Worm (Caenorhabditis elegans) whole organism, midembryonic: ENCODE results near the gene col-140.

Experiments used
- T22C8.4 ChIP-seq: fragments of 200-800 bp; sonication (Bioruptor generic); IDR thresholded peaks from 2 replicates; pipeline ENCODE4 v1.3.6; 2022; ENCODE audit warnings: missing genetic modification characterization, missing compliant biosample characterization
- cog-1 ChIP-seq: sonication (generic microtip); optimal IDR thresholded peaks from 2 replicates; lab custom pipeline; 2016; ENCODE audit warnings: missing genetic modification characterization, missing compliant biosample characterization
- flt-1 ChIP-seq: fragments of 200-800 bp; sonication (Bioruptor generic); IDR thresholded peaks from 2 replicates; pipeline ENCODE4 v1.3.6; 2022; ENCODE audit warnings: missing genetic modification characterization, missing compliant biosample characterization
- klf-2 ChIP-seq: fragments of 200-800 bp; sonication (Bioruptor generic); conservative IDR thresholded peaks from 2 replicates; pipeline ENCODE4 v1.3.6; 2022; ENCODE audit warnings: missing genetic modification reagents, missing genetic modification characterization, missing compliant biosample characterization
- med-1 ChIP-seq: sonication (generic microtip); optimal IDR thresholded peaks from 2 replicates; lab custom pipeline; 2017; ENCODE audit warnings: missing genetic modification characterization, mild to moderate bottlenecking, missing compliant biosample characterization, antibody characterized with exemption, missing genetic modification reagents; ENCODE audit not compliant: insufficient read depth
- ref-1 ChIP-seq: fragments of 200-800 bp; sonication (Bioruptor generic); conservative IDR thresholded peaks from 2 replicates; pipeline ENCODE4 v1.3.6; 2022; ENCODE audit warnings: missing genetic modification reagents, missing genetic modification characterization, missing compliant biosample characterization
- tab-1 ChIP-seq: fragments of 200-800 bp; sonication (Bioruptor generic); IDR thresholded peaks from 2 replicates; pipeline ENCODE4 v1.3.6; 2022; ENCODE audit warnings: missing genetic modification characterization, missing compliant biosample characterization
- ztf-23 ChIP-seq: fragments of 200-800 bp; sonication (Bioruptor generic); IDR thresholded peaks from 2 replicates; pipeline ENCODE4 v1.3.6; 2022; ENCODE audit warnings: missing genetic modification reagents, missing genetic modification characterization, missing compliant biosample characterization
- ztf-29 ChIP-seq: fragments of 200-800 bp; sonication (Bioruptor generic); IDR thresholded peaks from 2 replicates; pipeline ENCODE4 v1.3.6; 2022; ENCODE audit warnings: missing genetic modification reagents, missing genetic modification characterization, missing compliant biosample characterization

Gene col-140

DNA sequence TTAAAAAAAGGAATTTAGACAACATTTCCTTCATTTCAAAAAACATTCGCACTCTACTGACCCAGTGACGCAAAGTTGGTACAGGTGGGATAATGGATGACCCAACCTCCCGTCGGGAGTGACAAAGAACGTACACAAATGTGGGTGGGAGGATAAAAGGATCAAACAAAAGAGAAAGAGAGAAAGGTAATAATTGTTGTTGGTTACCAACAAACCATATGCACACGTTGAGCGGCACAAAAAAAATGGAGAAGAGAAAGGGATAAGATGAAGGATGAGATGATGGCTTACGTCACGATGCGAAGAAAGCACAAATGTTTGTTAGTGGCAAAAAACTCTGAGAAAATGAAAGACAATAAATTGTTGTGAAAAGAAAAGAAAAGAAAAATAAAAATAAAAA is 15.0 kb upstream of the col-140 start:
- TF ChIP-seq tab-1 (GFP tag; lab: Robert Waterston, UW) (no peak), med-1 (no peak), klf-2 (no peak), ztf-29 (GFP tag; lab: Robert Waterston, UW) (no peak), T22C8.4 (GFP tag; lab: Robert Waterston, UW) (no peak), ref-1 (GFP tag; lab: Robert Waterston, UW) (no peak), cog-1 (tag; lab: Kevin White, UChicago) (no peak), ztf-23 (no peak), flt-1 (no peak)

DNA sequence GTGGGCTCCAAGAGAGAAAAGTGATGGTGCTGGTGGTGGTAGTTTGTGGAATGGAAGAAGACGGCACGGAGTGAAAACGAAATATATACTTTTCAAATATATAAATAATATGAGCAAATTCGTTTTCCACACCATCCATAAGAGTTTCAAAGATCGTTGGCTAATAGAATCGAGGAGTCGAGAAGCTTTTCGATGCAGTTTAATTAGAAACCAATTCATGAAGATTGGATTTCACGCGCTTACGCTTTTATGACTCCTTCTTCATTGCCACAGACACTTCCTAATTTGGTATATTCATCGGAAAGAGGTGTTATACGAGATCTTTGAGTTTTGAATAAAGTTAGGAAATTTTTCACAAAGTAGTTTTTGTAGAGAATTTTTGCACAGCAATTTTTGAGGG is 14.0 kb upstream of the col-140 start:
- TF ChIP-seq cog-1 (tag; lab: Kevin White, UChicago) (no peak), tab-1 (GFP tag; lab: Robert Waterston, UW) (peak; percentile 47; the same call in 1 of the 2 replicates)

- TF ChIP-seq ztf-23 (no peak), klf-2 (no peak), med-1 (no peak), flt-1 (no peak), ztf-29 (GFP tag; lab: Robert Waterston, UW) (no peak), cog-1 (tag; lab: Kevin White, UChicago) (no peak), T22C8.4 (GFP tag; lab: Robert Waterston, UW) (no peak), ref-1 (GFP tag; lab: Robert Waterston, UW) (no peak), tab-1 (GFP tag; lab: Robert Waterston, UW) (no peak)
Measured at ce11 chrV:5848015-5848609, 11.5 kb upstream of the col-140 start.

ce11 chrV:5846729-5847128 is 10.1 kb upstream of the col-140 start:
- no peak for TF ChIP-seq ztf-29 (GFP tag; lab: Robert Waterston, UW)
- no peak for TF ChIP-seq cog-1 (tag; lab: Kevin White, UChicago)
- TF ChIP-seq med-1 = no peak
- no peak for TF ChIP-seq flt-1
- TF ChIP-seq ref-1 (GFP tag; lab: Robert Waterston, UW) = no peak
- no peak for TF ChIP-seq klf-2
- no peak for TF ChIP-seq tab-1 (GFP tag; lab: Robert Waterston, UW)
- no peak for TF ChIP-seq T22C8.4 (GFP tag; lab: Robert Waterston, UW)
- no peak for TF ChIP-seq ztf-23

ce11 chrV:5845669-5846189 is 9.1 kb upstream of the col-140 start, which contains the start of gene F26F12.3:
TSS of gene F26F12.3 (minus strand) at chrV:5845719.
- TF ChIP-seq med-1 = no peak
- TF ChIP-seq ztf-23 = no peak
- no peak for TF ChIP-seq ztf-29 (GFP tag; lab: Robert Waterston, UW)
- TF ChIP-seq T22C8.4 (GFP tag; lab: Robert Waterston, UW) = no peak
- no peak for TF ChIP-seq klf-2

- TF ChIP-seq ztf-23 (no peak), med-1 (no peak), ztf-29 (GFP tag; lab: Robert Waterston, UW) (no peak), tab-1 (GFP tag; lab: Robert Waterston, UW) (no peak), T22C8.4 (GFP tag; lab: Robert Waterston, UW) (no peak), flt-1 (no peak), cog-1 (tag; lab: Kevin White, UChicago) (no peak), ref-1 (GFP tag; lab: Robert Waterston, UW) (no peak), klf-2 (no peak)
Measured at ce11 chrV:5845162-5845561, 8.5 kb upstream of the col-140 start.

DNA sequence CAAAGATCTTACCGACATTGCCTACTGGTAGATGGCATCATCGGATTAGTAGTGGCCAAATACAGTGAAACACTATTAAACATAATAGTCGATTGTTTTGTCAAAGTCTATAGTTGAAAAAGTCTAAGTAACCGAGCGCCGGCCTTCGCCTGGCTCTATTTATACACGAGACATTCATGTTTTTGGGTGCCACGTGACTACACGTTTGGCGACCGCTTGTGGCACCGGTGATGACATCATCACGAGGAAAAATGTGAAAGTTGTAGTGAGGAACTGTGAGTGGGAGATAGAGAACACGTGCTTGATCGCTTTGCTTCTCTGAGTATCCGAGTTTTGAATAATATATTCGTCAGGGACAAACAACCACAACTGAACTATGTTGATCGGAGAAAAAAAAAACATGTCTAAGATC is 7.7 kb upstream of the col-140 start:
- TF ChIP-seq ref-1 (GFP tag; lab: Robert Waterston, UW) = no peak
- no peak for TF ChIP-seq cog-1 (tag; lab: Kevin White, UChicago)
- no peak for TF ChIP-seq ztf-23
- no peak for TF ChIP-seq med-1
- TF ChIP-seq flt-1 = no peak
- TF ChIP-seq klf-2 = no peak
- TF ChIP-seq ztf-29 (GFP tag; lab: Robert Waterston, UW) = no peak
- no peak for TF ChIP-seq tab-1 (GFP tag; lab: Robert Waterston, UW)
- TF ChIP-seq T22C8.4 (GFP tag; lab: Robert Waterston, UW) = no peak

DNA sequence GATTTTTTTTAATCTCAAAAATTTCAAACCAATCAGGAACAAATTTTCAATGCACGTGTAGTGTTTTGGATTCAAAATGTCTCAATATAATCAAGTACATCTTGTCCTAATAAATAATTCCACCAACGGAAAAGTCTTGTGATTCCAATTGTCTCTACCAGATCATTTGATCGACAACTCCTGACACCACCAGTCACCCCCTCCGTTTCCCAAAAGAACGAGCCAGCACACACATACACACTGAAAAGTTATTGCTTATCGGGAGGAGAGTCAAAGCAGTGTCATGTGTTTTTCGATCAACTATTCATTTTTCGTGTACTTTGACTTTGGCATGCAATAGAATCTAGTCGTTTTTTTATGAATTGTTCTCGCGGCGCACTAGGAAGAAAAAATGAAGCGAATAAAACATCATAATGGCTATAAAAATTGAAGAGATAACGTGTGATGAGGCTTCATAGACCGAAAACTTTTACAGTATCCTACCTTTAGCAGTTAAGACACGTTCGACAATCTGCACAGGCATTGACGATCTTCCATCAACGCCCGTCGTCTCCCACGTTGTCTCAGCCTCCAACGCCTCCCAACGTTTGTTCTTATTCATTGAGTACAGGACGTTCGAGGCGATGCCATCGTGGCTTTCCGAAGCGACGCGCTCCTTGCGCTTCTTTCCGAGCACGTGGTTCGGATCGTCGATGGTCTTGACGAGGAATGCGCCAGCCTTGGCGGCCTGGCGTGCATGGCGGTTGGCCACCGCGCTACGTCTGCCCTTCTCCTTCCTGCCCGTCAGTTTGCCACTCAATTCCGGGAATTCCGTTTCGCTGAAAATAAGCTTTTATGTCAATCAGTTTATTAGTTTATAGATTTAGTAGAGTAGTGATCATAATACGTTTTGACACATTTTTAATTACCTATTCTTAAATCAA is 7.0 kb upstream of the col-140 start:
- TF ChIP-seq klf-2 (no peak), tab-1 (GFP tag; lab: Robert Waterston, UW) (0 out of 2 replicates have a peak, but pooled peaks have one; percentile 39)

ce11 chrV:5842507-5843144 is 6.0 kb upstream of the col-140 start:
- TF ChIP-seq med-1 = no peak
- no peak for TF ChIP-seq T22C8.4 (GFP tag; lab: Robert Waterston, UW)
- no peak for TF ChIP-seq klf-2
- no peak for TF ChIP-seq ref-1 (GFP tag; lab: Robert Waterston, UW)
- no peak for TF ChIP-seq ztf-29 (GFP tag; lab: Robert Waterston, UW)
- TF ChIP-seq flt-1 = no peak
- no peak for TF ChIP-seq cog-1 (tag; lab: Kevin White, UChicago)
- TF ChIP-seq tab-1 (GFP tag; lab: Robert Waterston, UW) = no peak
- TF ChIP-seq ztf-23 = no peak

DNA sequence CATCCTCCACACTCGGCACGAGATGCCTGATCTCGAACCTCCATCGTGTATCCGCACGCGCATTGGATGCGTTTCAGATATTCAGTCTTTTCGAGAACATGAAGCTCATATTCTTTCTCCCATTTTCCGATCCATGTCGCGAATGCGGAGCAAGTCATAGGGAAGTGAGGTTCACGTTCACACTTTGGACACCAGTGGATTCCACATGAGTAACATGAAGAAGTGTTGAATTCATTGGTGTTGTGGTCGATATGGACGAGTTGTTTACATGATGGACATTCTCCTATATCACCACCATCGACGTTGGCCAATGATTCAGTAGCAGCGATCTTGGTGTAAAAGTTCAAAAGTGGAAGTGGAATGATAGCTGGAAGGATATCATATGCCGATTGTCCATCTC is 4.3 kb upstream of the col-140 start:
- TF ChIP-seq T22C8.4 (GFP tag; lab: Robert Waterston, UW) (no peak), ztf-23 (no peak), ztf-29 (GFP tag; lab: Robert Waterston, UW) (no peak), med-1 (no peak), klf-2 (no peak), cog-1 (tag; lab: Kevin White, UChicago) (no peak), flt-1 (no peak), ref-1 (GFP tag; lab: Robert Waterston, UW) (no peak)
